Worm (Caenorhabditis elegans) whole organism, L4/young adult: ENCODE results near the gene cnc-6.

Experiments used
- dao-5 ChIP-seq: sonication (generic microtip); optimal IDR thresholded peaks from 2 replicates; lab custom pipeline; 2016; ENCODE audit warnings: missing genotype, missing genetic modification characterization, moderate library complexity, missing compliant biosample characterization
- him-1 ChIP-seq: sonication (generic microtip); optimal IDR thresholded peaks from 2 replicates; lab custom pipeline; 2016; ENCODE audit warnings: missing genotype, missing genetic modification reagents, missing genetic modification characterization, missing compliant biosample characterization

- TF ChIP-seq him-1 (tag; lab: Kevin White, UChicago) (no peak), dao-5 (tag; lab: Kevin White, UChicago) (no peak)
Measured at ce11 chrIII:1733001-1733400, 30.3 kb upstream of the cnc-6 start, which contains the start of gene ser-4.
